Fruit fly (Drosophila melanogaster): ENCODE results near the gene CG10801.

DNA sequence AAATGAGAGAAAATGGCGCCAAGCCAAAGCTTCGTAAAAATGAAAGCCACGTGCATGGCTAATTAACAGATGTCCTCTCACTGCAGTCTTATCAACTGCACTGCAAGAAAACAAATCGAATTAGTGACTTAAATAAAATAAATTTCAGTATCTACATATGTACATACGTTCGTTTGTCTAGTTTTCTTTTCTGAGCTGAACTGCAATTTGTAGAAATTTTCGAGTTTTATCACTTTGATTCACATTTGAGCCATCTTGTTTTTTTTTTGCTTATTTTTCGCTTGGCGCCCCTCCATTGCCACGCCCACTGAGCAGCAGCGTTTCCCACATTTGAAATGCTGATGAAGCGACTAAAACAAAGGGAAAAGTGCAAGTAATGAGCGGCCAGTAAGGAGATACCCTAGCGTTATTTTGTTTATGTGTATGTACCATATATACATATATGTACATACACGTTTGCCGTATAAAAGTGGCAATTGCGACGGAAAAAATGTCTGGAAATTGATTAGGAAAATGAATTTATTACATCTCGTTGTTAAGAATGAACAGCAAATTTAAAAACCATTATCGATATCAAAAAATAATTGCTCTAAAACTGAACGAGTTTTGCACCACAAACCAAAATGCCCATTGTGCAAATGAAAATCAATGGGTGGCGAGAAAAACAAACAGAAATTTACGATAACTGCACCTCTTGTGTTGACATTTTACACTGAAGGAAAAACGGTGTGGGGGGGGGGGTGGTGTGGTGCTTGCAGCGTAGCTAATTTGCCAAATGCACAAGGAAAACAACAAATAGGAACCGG, 12.5 kb upstream of the CG10801 start:
- TF ChIP-seq pan (optimal IDR thresholded peaks at IDR 0.05) (no peak), psq (optimal IDR thresholded peaks at IDR 0.05) (no peak), EcR (GFP tag; optimal IDR thresholded peaks at IDR 0.05) (no peak), CG8478 (optimal IDR thresholded peaks at IDR 0.05) (no peak)

Data from whole organism.